Fruit fly (Drosophila melanogaster): ENCODE results near the gene CG9044.

The CG9044 gene

dm6 chr2L:5948775-5949526 lies at the start of gene CG9044:
Gene CG9044 (plus strand): TSS chr2L:5949450.
- no peak for TF ChIP-seq Hr78 (GFP tag; optimal IDR thresholded peaks at IDR 0.05)
- no peak for TF ChIP-seq fru (GFP tag; optimal IDR thresholded peaks at IDR 0.05)
- TF ChIP-seq dsf (GFP tag; optimal IDR thresholded peaks at IDR 0.05; ENCODE audit: borderline replicate concordance) = peak; percentile 76
- TF ChIP-seq N (GFP tag; optimal IDR thresholded peaks at IDR 0.05) = no peak
- no peak for TF ChIP-seq usp (GFP tag; optimal IDR thresholded peaks at IDR 0.05)
- no peak for TF ChIP-seq sage (GFP tag; optimal IDR thresholded peaks at IDR 0.05)
- no peak for TF ChIP-seq Abd-B (GFP tag; optimal IDR thresholded peaks at IDR 0.05)
- no peak for TF ChIP-seq Rel (GFP tag; optimal IDR thresholded peaks at IDR 0.05)
- no peak for TF ChIP-seq Rel (tag; optimal IDR thresholded peaks at IDR 0.05)
- TF ChIP-seq Myc (optimal IDR thresholded peaks at IDR 0.05) = no peak
- TF ChIP-seq tai (GFP tag; optimal IDR thresholded peaks at IDR 0.05) = no peak
- TF ChIP-seq h (GFP tag; optimal IDR thresholded peaks at IDR 0.05) = peak; percentile 77
- no peak for TF ChIP-seq brk (GFP tag; optimal IDR thresholded peaks at IDR 0.05)
- no peak for TF ChIP-seq dl (GFP tag; optimal IDR thresholded peaks at IDR 0.05; ENCODE audit: insufficient read depth in 1 of 2, partially characterized antibody in 2 of 2)
- no peak for TF ChIP-seq CrebA (GFP tag; optimal IDR thresholded peaks at IDR 0.05; ENCODE audit: borderline replicate concordance)
- TF ChIP-seq sv (GFP tag; optimal IDR thresholded peaks at IDR 0.05) = no peak
- no peak for TF ChIP-seq Vsx2 (GFP tag; optimal IDR thresholded peaks at IDR 0.05; ENCODE audit: partially characterized antibody)
- TF ChIP-seq GATAd (GFP tag; optimal IDR thresholded peaks at IDR 0.05) = peak; percentile 35
- no peak for TF ChIP-seq CG32264 (GFP tag; optimal IDR thresholded peaks at IDR 0.05)
- TF ChIP-seq Mio (GFP tag; optimal IDR thresholded peaks at IDR 0.05) = no peak
- TF ChIP-seq Dfd (GFP tag; optimal IDR thresholded peaks at IDR 0.05) = no peak
- TF ChIP-seq Jra (GFP tag; optimal IDR thresholded peaks at IDR 0.05) = peak; percentile 49
- no peak for TF ChIP-seq foxo (GFP tag; optimal IDR thresholded peaks at IDR 0.05)
- peak; percentile 38 for TF ChIP-seq Hr83 (GFP tag; optimal IDR thresholded peaks at IDR 0.05; ENCODE audit: poor library complexity, severe bottlenecking)
- TF ChIP-seq lola (GFP tag; optimal IDR thresholded peaks at IDR 0.05) = no peak
- no peak for TF ChIP-seq dmrt93B (GFP tag; optimal IDR thresholded peaks at IDR 0.05)
- TF ChIP-seq Hnf4 (GFP tag; optimal IDR thresholded peaks at IDR 0.05) = no peak
- TF ChIP-seq jim (GFP tag; optimal IDR thresholded peaks at IDR 0.05) = no peak
- TF ChIP-seq CG9705 (GFP tag; optimal IDR thresholded peaks at IDR 0.05) = peak; percentile 35
- TF ChIP-seq rgr (GFP tag; optimal IDR thresholded peaks at IDR 0.05) = no peak
- no peak for TF ChIP-seq Dif (GFP tag; optimal IDR thresholded peaks at IDR 0.05; ENCODE audit: partially characterized antibody)
- no peak for TF ChIP-seq pan (optimal IDR thresholded peaks at IDR 0.05)
- TF ChIP-seq woc (GFP tag; optimal IDR thresholded peaks at IDR 0.05) = peak; percentile 92
- no peak for TF ChIP-seq br (GFP tag; optimal IDR thresholded peaks at IDR 0.05)
- peak; percentile 32 for TF ChIP-seq OdsH (GFP tag; optimal IDR thresholded peaks at IDR 0.05)
- peak; percentile 71 for TF ChIP-seq HLH106 (tag; optimal IDR thresholded peaks at IDR 0.05)
- TF ChIP-seq ey (GFP tag; optimal IDR thresholded peaks at IDR 0.05) = peak; percentile 70
- no peak for TF ChIP-seq Sp1 (GFP tag; optimal IDR thresholded peaks at IDR 0.05)
- TF ChIP-seq psq (GFP tag; optimal IDR thresholded peaks at IDR 0.05) = peak; percentile 54

dm6 chr2L:5901553-5901952 lies 47.7 kb upstream of the CG9044 start:
- TF ChIP-seq CrebA (GFP tag; optimal IDR thresholded peaks at IDR 0.05; ENCODE audit: borderline replicate concordance) (no peak), HLH106 (tag; optimal IDR thresholded peaks at IDR 0.05) (no peak), OdsH (GFP tag; optimal IDR thresholded peaks at IDR 0.05) (no peak), jim (GFP tag; optimal IDR thresholded peaks at IDR 0.05) (no peak), Dfd (GFP tag; optimal IDR thresholded peaks at IDR 0.05) (no peak), rgr (GFP tag; optimal IDR thresholded peaks at IDR 0.05) (no peak), Sp1 (GFP tag; optimal IDR thresholded peaks at IDR 0.05) (no peak), dmrt93B (GFP tag; optimal IDR thresholded peaks at IDR 0.05) (no peak), CG32264 (GFP tag; optimal IDR thresholded peaks at IDR 0.05) (no peak), Mio (GFP tag; optimal IDR thresholded peaks at IDR 0.05) (no peak), Hr83 (GFP tag; optimal IDR thresholded peaks at IDR 0.05; ENCODE audit: poor library complexity, severe bottlenecking) (no peak), Hr78 (GFP tag; optimal IDR thresholded peaks at IDR 0.05) (no peak)

Data from whole organism, wandering third instar larva.